Worm (Caenorhabditis elegans) whole organism, mixed stage, embryonic: ENCODE results near the gene tag-325.
"Not testable (repeated sequence)": the region's sequence is repeated elsewhere in the genome, so short reads cannot be mapped to it uniquely, and the experiment has no call there.

ENCODE experiments used
- M03D4.4 ChIP-seq: sonication (generic microtip); optimal IDR thresholded peaks from 2 replicates; lab custom pipeline; 2017; ENCODE audit warnings: mild to moderate bottlenecking, missing genetic modification characterization, missing compliant biosample characterization
- bed-3 ChIP-seq: fragments of 200-800 bp; sonication (Bioruptor generic); optimal IDR thresholded peaks from 3 replicates; lab custom pipeline; 2018; ENCODE audit warnings: mild to moderate bottlenecking, missing genetic modification characterization, moderate library complexity, missing compliant biosample characterization
- blmp-1 ChIP-seq: fragments of 150-350 bp; optimal IDR thresholded peaks from 2 replicates; lab custom pipeline; 2014; ENCODE audit warnings: missing biosample characterization, missing genetic modification characterization
- ceh-39 ChIP-seq: fragments of 150-350 bp; optimal IDR thresholded peaks from 2 replicates; lab custom pipeline; 2014; ENCODE audit warnings: missing biosample characterization, missing genetic modification characterization
- ceh-43 ChIP-seq: fragments of 200-800 bp; sonication (Bioruptor generic); optimal IDR thresholded peaks from 2 replicates; lab custom pipeline; 2018; ENCODE audit warnings: mild to moderate bottlenecking, missing genetic modification characterization, moderate library complexity, missing compliant biosample characterization
- ceh-83 ChIP-seq: fragments of 200-800 bp; sonication (Bioruptor generic); optimal IDR thresholded peaks from 2 replicates; lab custom pipeline; 2018; ENCODE audit warnings: mild to moderate bottlenecking, missing genetic modification characterization, missing compliant biosample characterization
- cnd-1 ChIP-seq: fragments of 200-800 bp; sonication (Bioruptor generic); optimal IDR thresholded peaks from 2 replicates; lab custom pipeline; 2018; ENCODE audit warnings: mild to moderate bottlenecking, missing genetic modification characterization, missing compliant biosample characterization
- elt-3 ChIP-seq: fragments of 150-350 bp; optimal IDR thresholded peaks from 2 replicates; lab custom pipeline; 2014; ENCODE audit warnings: missing biosample characterization, missing genetic modification characterization
- flh-1 ChIP-seq: fragments of 200-800 bp; sonication (Bioruptor generic); optimal IDR thresholded peaks from 2 replicates; lab custom pipeline; 2018; ENCODE audit warnings: mild to moderate bottlenecking, missing genetic modification characterization, moderate library complexity, missing compliant biosample characterization
- ham-2 ChIP-seq: fragments of 200-800 bp; sonication (Bioruptor generic); optimal IDR thresholded peaks from 2 replicates; lab custom pipeline; 2018; ENCODE audit warnings: mild to moderate bottlenecking, missing genetic modification characterization, missing compliant biosample characterization
- lin-13 ChIP-seq: fragments of 150-350 bp; optimal IDR thresholded peaks from 2 replicates; lab custom pipeline; 2014; ENCODE audit warnings: missing biosample characterization, missing genetic modification characterization
- lin-32 ChIP-seq: fragments of 200-800 bp; sonication (Bioruptor generic); optimal IDR thresholded peaks from 2 replicates; lab custom pipeline; 2018; ENCODE audit warnings: mild to moderate bottlenecking, missing genetic modification characterization, missing compliant biosample characterization
- lsy-2 ChIP-seq: fragments of 150-350 bp; optimal IDR thresholded peaks from 2 replicates; lab custom pipeline; 2014; ENCODE audit warnings: missing biosample characterization, missing genetic modification characterization
- mep-1 ChIP-seq: fragments of 150-350 bp; optimal IDR thresholded peaks from 2 replicates; lab custom pipeline; 2017; ENCODE audit warnings: missing biosample characterization, missing genetic modification reagents, missing genetic modification characterization, inconsistent platforms
- mls-2 ChIP-seq: sonication (generic microtip); optimal IDR thresholded peaks from 2 replicates; lab custom pipeline; 2016; ENCODE audit warnings: mild to moderate bottlenecking, missing genetic modification characterization, moderate library complexity, missing compliant biosample characterization
- nhr-12 ChIP-seq: fragments of 150-350 bp; optimal IDR thresholded peaks from 2 replicates; lab custom pipeline; 2014; ENCODE audit warnings: missing biosample characterization, missing genetic modification characterization
- nhr-237 ChIP-seq: fragments of 150-350 bp; optimal IDR thresholded peaks from 2 replicates; lab custom pipeline; 2014; ENCODE audit warnings: missing biosample characterization, missing genetic modification characterization
- nhr-28 ChIP-seq: fragments of 150-350 bp; optimal IDR thresholded peaks from 2 replicates; lab custom pipeline; 2014; ENCODE audit warnings: missing biosample characterization, missing genetic modification characterization
- nhr-76 ChIP-seq: sonication (generic microtip); optimal IDR thresholded peaks from 2 replicates; lab custom pipeline; 2017; ENCODE audit warnings: missing biosample characterization, missing genetic modification characterization
- pha-4 ChIP-seq: fragments of 150-350 bp; optimal IDR thresholded peaks from 2 replicates; lab custom pipeline; 2018; ENCODE audit warnings: missing biosample characterization, missing genetic modification reagents, missing genetic modification characterization
- snpc-4 ChIP-seq: fragments of 150-350 bp; optimal IDR thresholded peaks from 2 replicates; lab custom pipeline; 2014; ENCODE audit warnings: missing biosample characterization, missing genetic modification characterization
- sptf-1 ChIP-seq: sonication (generic microtip); optimal IDR thresholded peaks from 2 replicates; lab custom pipeline; 2017; ENCODE audit warnings: mild to moderate bottlenecking, missing genetic modification characterization, moderate library complexity, missing compliant biosample characterization
- tbx-8 ChIP-seq: fragments of 200-800 bp; sonication (Bioruptor generic); optimal IDR thresholded peaks from 2 replicates; lab custom pipeline; 2018; ENCODE audit warnings: mild to moderate bottlenecking, missing genetic modification characterization, moderate library complexity, missing compliant biosample characterization
- unc-120 ChIP-seq: sonication (generic microtip); optimal IDR thresholded peaks from 2 replicates; lab custom pipeline; 2017; ENCODE audit warnings: missing genetic modification characterization, missing compliant biosample characterization; ENCODE audit not compliant: poor library complexity, severe bottlenecking
- unc-39 ChIP-seq: fragments of 150-350 bp; optimal IDR thresholded peaks from 2 replicates; lab custom pipeline; 2014; ENCODE audit warnings: missing biosample characterization, missing genetic modification characterization
- unc-62 ChIP-seq: fragments of 150-350 bp; optimal IDR thresholded peaks from 2 replicates; lab custom pipeline; 2014; ENCODE audit warnings: missing biosample characterization, missing genetic modification reagents, missing genetic modification characterization
- zip-8 ChIP-seq: fragments of 150-350 bp; optimal IDR thresholded peaks from 2 replicates; lab custom pipeline; 2014; ENCODE audit warnings: missing biosample characterization, missing genetic modification characterization
- ztf-11 ChIP-seq: fragments of 150-350 bp; optimal IDR thresholded peaks from 2 replicates; lab custom pipeline; 2014; ENCODE audit warnings: missing biosample characterization, missing genetic modification characterization

tag-325 gene

DNA sequence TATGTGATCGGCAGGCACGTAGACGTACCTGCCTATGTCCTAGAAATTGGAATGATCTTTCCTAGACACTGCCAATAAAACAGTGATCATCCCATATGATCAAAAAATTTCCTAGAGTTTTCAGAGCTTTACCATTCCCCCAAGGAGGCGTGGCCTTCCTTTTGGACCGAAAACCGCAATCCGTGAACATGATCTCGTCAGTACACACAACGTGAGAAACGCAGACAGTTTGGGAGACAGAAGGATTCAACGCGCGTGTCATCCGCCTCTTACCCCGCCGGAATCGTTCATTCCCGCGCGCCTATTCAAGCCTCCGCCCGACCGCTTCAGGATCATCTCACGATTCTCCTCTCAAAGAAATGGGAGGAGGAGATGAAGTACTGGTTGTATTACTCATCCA lies 31.2 kb upstream of the tag-325 start, which contains the start of gene B0393.5:
B0393.5 (plus strand) TSS at position 301 of the 400 bp plus-strand sequence.
- TF ChIP-seq ceh-43 (GFP tag; lab: Kevin White, UChicago): no peak
- peak; percentile 4 for TF ChIP-seq ham-2
- TF ChIP-seq, all 35 proteins: peak for 1

DNA sequence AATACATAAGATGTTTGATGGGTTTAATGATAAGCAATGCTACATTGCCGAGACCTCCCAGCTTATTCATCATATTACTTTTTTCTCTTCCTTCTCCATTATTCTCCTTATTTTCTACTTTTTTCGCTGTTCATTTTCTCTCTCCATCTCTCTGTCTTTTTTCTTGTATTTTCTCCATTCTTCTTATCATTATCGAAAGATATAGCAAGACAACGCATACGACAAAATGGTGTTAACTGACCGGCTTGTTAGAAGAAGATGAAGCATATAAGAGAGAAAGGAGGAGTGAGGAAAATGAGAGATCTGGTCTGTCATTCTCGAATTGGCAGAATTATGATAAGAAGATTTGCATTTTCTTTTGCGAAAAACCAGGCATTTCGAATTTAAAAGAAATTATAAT lies 29.8 kb upstream of the tag-325 start:
- TF ChIP-seq ceh-43 (GFP tag; lab: Kevin White, UChicago) (no peak), lsy-2 (tag; lab: Kevin White, UChicago) (no peak), M03D4.4 (no peak), unc-39 (tag; lab: Kevin White, UChicago) (no peak), nhr-28 (tag; lab: Kevin White, UChicago) (no peak), lin-32 (GFP tag; lab: Kevin White, UChicago) (no peak), nhr-12 (tag; lab: Kevin White, UChicago) (no peak), flh-1 (GFP tag; lab: Kevin White, UChicago) (no peak), nhr-76 (tag; lab: Kevin White, UChicago) (no peak), bed-3 (GFP tag; lab: Kevin White, UChicago) (no peak), mep-1 (tag; lab: Kevin White, UChicago) (no peak), ceh-39 (tag; lab: Kevin White, UChicago) (no peak), zip-8 (no peak), mls-2 (tag; lab: Kevin White, UChicago) (no peak), nhr-237 (tag; lab: Kevin White, UChicago) (no peak), tbx-8 (GFP tag; lab: Kevin White, UChicago) (no peak), ztf-11 (tag; lab: Kevin White, UChicago) (no peak), pha-4 (no peak), snpc-4 (tag; lab: Kevin White, UChicago) (no peak)
- TF ChIP-seq, all 35 proteins: peak for 0

DNA sequence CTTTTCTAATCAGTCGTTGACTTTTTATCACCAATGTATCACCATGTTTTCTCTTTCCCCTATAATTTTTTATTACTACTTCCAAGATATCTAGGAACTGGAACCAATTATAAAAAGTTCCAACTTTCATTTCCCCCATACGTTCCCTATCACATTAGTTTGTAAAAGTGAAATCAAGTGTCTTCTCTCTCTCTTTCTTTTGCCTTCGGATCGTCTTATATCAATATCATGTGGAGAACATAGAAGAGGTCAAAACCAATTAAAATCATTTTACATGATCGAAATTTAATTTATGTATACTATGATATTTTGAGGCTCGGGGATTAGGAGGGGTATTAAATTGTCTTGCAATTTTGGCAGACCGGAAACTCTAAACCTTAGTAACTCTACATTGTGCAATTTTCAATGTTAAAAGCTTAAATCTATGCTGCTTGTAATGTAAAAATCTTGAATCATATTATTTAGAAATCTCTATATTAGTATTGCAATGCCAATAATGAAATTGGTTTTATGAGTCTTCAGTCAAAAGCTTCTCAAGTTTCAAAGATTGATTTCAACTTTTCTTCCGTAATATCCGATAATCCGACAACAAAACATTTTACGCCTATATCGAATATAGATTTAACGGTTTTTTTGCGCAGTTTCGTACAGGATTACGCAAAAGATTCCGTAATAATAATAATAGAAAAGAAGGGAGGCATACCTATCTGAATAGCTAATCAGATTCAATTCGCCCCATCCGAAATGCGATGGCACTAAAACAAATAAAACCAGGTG lies 28.6 kb upstream of the tag-325 start:
- no peak for TF ChIP-seq ceh-83
- no peak for TF ChIP-seq unc-120
- peak; percentile 69 for TF ChIP-seq blmp-1 (tag; lab: Kevin White, UChicago)

DNA sequence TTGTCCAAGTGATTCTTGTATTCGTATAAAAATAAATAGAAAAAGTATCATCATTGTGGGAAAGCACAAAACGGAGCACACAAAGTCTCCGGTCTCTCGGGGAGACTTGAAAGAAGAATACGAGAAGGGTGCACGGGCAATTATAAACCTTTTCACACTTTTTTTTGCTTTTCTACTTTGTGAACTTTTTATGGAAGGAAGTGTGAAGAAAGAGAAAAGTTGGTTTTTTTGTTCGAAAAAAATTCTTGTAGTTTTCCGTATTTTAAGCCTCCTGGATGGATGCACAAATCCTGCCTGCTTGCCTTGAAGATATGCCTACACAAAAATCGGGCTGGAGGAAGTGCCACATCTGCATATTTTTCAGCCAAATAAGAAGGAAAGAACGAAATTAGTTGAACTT lies 18.6 kb upstream of the tag-325 start, which contains the start of gene B0393.7:
B0393.7 (minus strand) TSS at position 101 of the 400 bp plus-strand sequence.
- no peak for TF ChIP-seq pha-4
- no peak for TF ChIP-seq ceh-39 (tag; lab: Kevin White, UChicago)
- TF ChIP-seq elt-3 (tag; lab: Kevin White, UChicago): no peak
- TF ChIP-seq sptf-1 (tag; lab: Kevin White, UChicago): no peak
- no peak for TF ChIP-seq ceh-43 (GFP tag; lab: Kevin White, UChicago)
- TF ChIP-seq zip-8: no peak

DNA sequence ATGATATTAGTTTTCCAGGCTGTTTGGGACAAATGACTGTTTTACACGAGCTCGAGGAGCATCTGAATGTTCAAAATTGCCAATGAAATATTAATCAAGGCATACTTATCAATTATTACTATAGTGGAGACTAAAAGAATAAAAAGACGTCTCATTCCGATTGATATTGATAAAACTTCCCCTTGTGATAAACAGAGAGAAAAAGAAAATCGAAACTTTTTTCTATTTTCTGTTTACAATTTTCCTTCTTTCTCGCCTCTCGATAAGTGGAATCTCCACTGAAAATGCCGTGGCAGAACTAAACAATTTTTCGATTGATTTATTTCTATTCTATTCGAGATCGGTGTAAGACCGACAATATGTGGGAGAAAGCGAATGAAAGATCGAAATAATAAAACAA lies 16.8 kb upstream of the tag-325 start, which contains the start of gene B0393.9:
B0393.9 (minus strand) TSS at position 303 of the 400 bp plus-strand sequence.
- TF ChIP-seq cnd-1 (tag; lab: Kevin White, UChicago) (no peak), snpc-4 (tag; lab: Kevin White, UChicago) (no peak), lin-13 (no peak), M03D4.4 (no peak), elt-3 (tag; lab: Kevin White, UChicago) (no peak), unc-62 (GFP tag; lab: Kevin White, UChicago) (no peak), ceh-39 (tag; lab: Kevin White, UChicago) (no peak)

DNA sequence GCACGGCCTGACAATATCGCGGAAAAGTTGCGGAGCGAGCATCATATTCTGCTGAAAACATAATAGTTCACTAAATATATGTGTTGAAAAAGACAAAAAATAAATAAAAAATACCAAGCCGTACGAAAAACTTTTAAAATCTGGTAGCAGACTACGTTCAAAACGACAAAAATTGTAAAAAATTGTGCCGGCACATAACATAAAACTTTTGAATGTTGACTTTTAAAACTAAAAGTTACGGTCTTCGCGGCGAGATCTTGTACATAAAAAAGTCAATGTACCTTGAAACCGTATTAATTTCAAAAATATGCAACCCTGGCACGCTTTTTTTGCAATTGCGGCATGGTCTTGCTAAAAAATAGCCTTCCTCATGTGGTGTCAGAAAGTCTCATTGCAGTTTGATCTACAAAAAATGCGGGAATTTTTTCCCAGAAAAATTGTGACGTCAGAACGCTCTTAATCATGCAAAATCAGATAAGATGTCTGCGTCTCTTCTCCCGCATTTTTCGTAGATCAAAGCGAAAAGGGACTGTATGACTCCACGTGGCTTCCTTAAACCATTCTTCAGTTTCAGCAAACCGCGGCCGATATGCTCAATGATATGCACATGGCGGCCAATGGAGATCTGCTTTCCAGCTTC lies 14.6 kb upstream of the tag-325 start, which contains the start of the genes gex-5 and C38D4.10:
gex-5 (minus strand) TSS at position 51 of the 640 bp plus-strand sequence.
C38D4.10 (plus strand) TSS at position 590 of the 640 bp plus-strand sequence.
- TF ChIP-seq tbx-8 (GFP tag; lab: Kevin White, UChicago); elt-3 (tag; lab: Kevin White, UChicago); lsy-2 (tag; lab: Kevin White, UChicago): not testable (repeated sequence)
- TF ChIP-seq, all 35 proteins: peak for 0; not testable (repeated sequence) for 35
